Worm (Caenorhabditis elegans) whole organism, late embryonic: ENCODE measurements around the gene pitr-4.

Source experiments
- C08G9.2 ChIP-seq: sonication (generic microtip); optimal IDR thresholded peaks from 2 replicates; lab custom pipeline; 2016; ENCODE audit warnings: mild to moderate bottlenecking, missing genetic modification characterization, moderate library complexity, missing compliant biosample characterization
- F13H6.1 ChIP-seq: sonication (generic microtip); optimal IDR thresholded peaks from 2 replicates; lab custom pipeline; 2016; ENCODE audit warnings: missing genetic modification characterization, missing compliant biosample characterization
- K02D7.2 ChIP-seq: sonication (generic microtip); optimal IDR thresholded peaks from 2 replicates; lab custom pipeline; 2017; ENCODE audit warnings: mild to moderate bottlenecking, missing genetic modification characterization, missing compliant biosample characterization
- Y22D7AL.16 ChIP-seq: sonication (generic microtip); optimal IDR thresholded peaks from 2 replicates; lab custom pipeline; 2016; ENCODE audit warnings: missing genetic modification characterization, missing compliant biosample characterization
- ahr-1 ChIP-seq: sonication (generic microtip); optimal IDR thresholded peaks from 2 replicates; lab custom pipeline; 2016; ENCODE audit warnings: missing genetic modification characterization, missing compliant biosample characterization
- ama-1 ChIP-seq: fragments of 150-350 bp; optimal IDR thresholded peaks from 2 replicates; lab custom pipeline; 2014
- ceh-14 ChIP-seq: sonication (generic microtip); optimal IDR thresholded peaks from 2 replicates; lab custom pipeline; 2016; ENCODE audit warnings: missing genotype, missing genetic modification characterization, missing compliant biosample characterization
- ceh-18 ChIP-seq: sonication (generic microtip); optimal IDR thresholded peaks from 2 replicates; lab custom pipeline; 2016; ENCODE audit warnings: missing genetic modification characterization, missing compliant biosample characterization
- ceh-24 ChIP-seq: sonication (generic microtip); optimal IDR thresholded peaks from 2 replicates; lab custom pipeline; 2016; ENCODE audit warnings: mild to moderate bottlenecking, missing genetic modification characterization, missing compliant biosample characterization
- ceh-30 ChIP-seq: fragments of 150-350 bp; optimal IDR thresholded peaks from 2 replicates; lab custom pipeline; 2014; ENCODE audit warnings: missing biosample characterization, missing genetic modification characterization
- ceh-31 ChIP-seq: sonication (generic microtip); optimal IDR thresholded peaks from 2 replicates; lab custom pipeline; 2016; ENCODE audit warnings: missing genetic modification characterization, missing compliant biosample characterization
- ceh-45 ChIP-seq: fragments of 200-800 bp; sonication (Bioruptor generic); IDR thresholded peaks from 2 replicates; pipeline ENCODE4 v1.3.6; 2022; ENCODE audit warnings: missing genetic modification reagents, missing genetic modification characterization, missing compliant biosample characterization
- ceh-48 ChIP-seq: sonication (generic microtip); optimal IDR thresholded peaks from 2 replicates; lab custom pipeline; 2016; ENCODE audit warnings: missing genetic modification characterization, inconsistent platforms, missing compliant biosample characterization
- ceh-6 ChIP-seq: fragments of 200-800 bp; sonication (Bioruptor generic); optimal IDR thresholded peaks from 2 replicates; lab custom pipeline; 2018; ENCODE audit warnings: mild to moderate bottlenecking, missing genetic modification characterization, missing compliant biosample characterization
- ceh-9 ChIP-seq: sonication (generic microtip); optimal IDR thresholded peaks from 2 replicates; lab custom pipeline; 2016; ENCODE audit warnings: mild to moderate bottlenecking, missing genetic modification characterization, inconsistent platforms, missing compliant biosample characterization
- dve-1 ChIP-seq: sonication (generic microtip); optimal IDR thresholded peaks from 2 replicates; lab custom pipeline; 2017; ENCODE audit warnings: antibody characterized with exemption, mild to moderate bottlenecking, missing genetic modification characterization, missing compliant biosample characterization
- elt-2 ChIP-seq: sonication (generic microtip); optimal IDR thresholded peaks from 2 replicates; lab custom pipeline; 2016; ENCODE audit warnings: missing genetic modification reagents, missing genetic modification characterization, missing compliant biosample characterization
- elt-4 ChIP-seq: sonication (generic microtip); optimal IDR thresholded peaks from 2 replicates; lab custom pipeline; 2016; ENCODE audit warnings: missing genetic modification characterization, missing compliant biosample characterization
- ets-4 ChIP-seq: sonication (generic microtip); optimal IDR thresholded peaks from 2 replicates; lab custom pipeline; 2016; ENCODE audit warnings: missing genetic modification characterization, missing compliant biosample characterization
- eyg-1 ChIP-seq: sonication (generic microtip); optimal IDR thresholded peaks from 2 replicates; lab custom pipeline; 2016; ENCODE audit warnings: missing genotype, missing genetic modification characterization, missing compliant biosample characterization
- fax-1 ChIP-seq: sonication (generic microtip); optimal IDR thresholded peaks from 2 replicates; lab custom pipeline; 2016; ENCODE audit warnings: missing genotype, missing genetic modification characterization, missing compliant biosample characterization
- fkh-10 ChIP-seq: fragments of 150-350 bp; optimal IDR thresholded peaks from 2 replicates; lab custom pipeline; 2014; ENCODE audit warnings: missing biosample characterization, missing genetic modification reagents, missing genetic modification characterization
- gmeb-2 ChIP-seq: sonication (generic microtip); optimal IDR thresholded peaks from 2 replicates; lab custom pipeline; 2016; ENCODE audit warnings: missing genetic modification characterization, inconsistent platforms, missing compliant biosample characterization
- hlh-13 ChIP-seq: fragments of 200-800 bp; sonication (Bioruptor generic); optimal IDR thresholded peaks from 2 replicates; lab custom pipeline; 2018; ENCODE audit warnings: mild to moderate bottlenecking, missing genetic modification characterization, missing compliant biosample characterization
- hlh-15 ChIP-seq: sonication (generic microtip); optimal IDR thresholded peaks from 2 replicates; lab custom pipeline; 2016; ENCODE audit warnings: missing genetic modification characterization, missing compliant biosample characterization
- hlh-30 ChIP-seq: sonication (generic microtip); optimal IDR thresholded peaks from 2 replicates; lab custom pipeline; 2017; ENCODE audit warnings: antibody characterized with exemption, missing genetic modification characterization, missing compliant biosample characterization; ENCODE audit not compliant: insufficient read depth
- lin-11 ChIP-seq: fragments of 200-800 bp; sonication (Bioruptor generic); optimal IDR thresholded peaks from 2 replicates; lab custom pipeline; 2018; ENCODE audit warnings: mild to moderate bottlenecking, missing genetic modification characterization, missing compliant biosample characterization
- nfya-1 ChIP-seq: sonication (generic microtip); optimal IDR thresholded peaks from 2 replicates; lab custom pipeline; 2017; ENCODE audit warnings: missing genetic modification characterization, mild to moderate bottlenecking, missing compliant biosample characterization, antibody characterized with exemption, moderate library complexity
- nhr-232 ChIP-seq: sonication (generic microtip); optimal IDR thresholded peaks from 2 replicates; lab custom pipeline; 2016; ENCODE audit warnings: missing genetic modification characterization, missing compliant biosample characterization
- odd-2 ChIP-seq: sonication (generic microtip); optimal IDR thresholded peaks from 2 replicates; lab custom pipeline; 2017; ENCODE audit warnings: antibody characterized with exemption, mild to moderate bottlenecking, missing genetic modification characterization, missing compliant biosample characterization
- pag-3 ChIP-seq: sonication (generic microtip); optimal IDR thresholded peaks from 2 replicates; lab custom pipeline; 2016; ENCODE audit warnings: missing compliant biosample characterization, missing genetic modification characterization, borderline replicate concordance
- pax-1 ChIP-seq: fragments of 150-350 bp; optimal IDR thresholded peaks from 2 replicates; lab custom pipeline; 2014; ENCODE audit warnings: missing biosample characterization, missing genetic modification characterization
- pros-1 ChIP-seq: fragments of 150-350 bp; optimal IDR thresholded peaks from 2 replicates; lab custom pipeline; 2014; ENCODE audit warnings: missing biosample characterization, missing genetic modification reagents, missing genetic modification characterization
- ref-2 ChIP-seq: sonication (generic microtip); optimal IDR thresholded peaks from 2 replicates; lab custom pipeline; 2016; ENCODE audit warnings: missing genetic modification characterization, missing compliant biosample characterization
- rnt-1 ChIP-seq: sonication (generic microtip); optimal IDR thresholded peaks from 2 replicates; lab custom pipeline; 2016; ENCODE audit warnings: missing genetic modification characterization, missing compliant biosample characterization
- sdc-2 ChIP-seq: sonication (generic microtip); optimal IDR thresholded peaks from 2 replicates; lab custom pipeline; 2016; ENCODE audit warnings: missing genotype, missing genetic modification characterization, missing compliant biosample characterization
- tbx-7 ChIP-seq: sonication (generic microtip); optimal IDR thresholded peaks from 2 replicates; lab custom pipeline; 2016; ENCODE audit warnings: missing genotype, missing genetic modification characterization, missing compliant biosample characterization
- ttx-3 ChIP-seq: sonication (generic microtip); optimal IDR thresholded peaks from 2 replicates; lab custom pipeline; 2016; ENCODE audit warnings: missing genetic modification reagents, missing genetic modification characterization, missing compliant biosample characterization
- unc-86 ChIP-seq: sonication (generic microtip); optimal IDR thresholded peaks from 2 replicates; lab custom pipeline; 2016; ENCODE audit warnings: missing genetic modification characterization, missing compliant biosample characterization
- zip-5 ChIP-seq: sonication (generic microtip); optimal IDR thresholded peaks from 2 replicates; lab custom pipeline; 2016; ENCODE audit warnings: missing genetic modification characterization, missing compliant biosample characterization

pitr-4 gene

DNA sequence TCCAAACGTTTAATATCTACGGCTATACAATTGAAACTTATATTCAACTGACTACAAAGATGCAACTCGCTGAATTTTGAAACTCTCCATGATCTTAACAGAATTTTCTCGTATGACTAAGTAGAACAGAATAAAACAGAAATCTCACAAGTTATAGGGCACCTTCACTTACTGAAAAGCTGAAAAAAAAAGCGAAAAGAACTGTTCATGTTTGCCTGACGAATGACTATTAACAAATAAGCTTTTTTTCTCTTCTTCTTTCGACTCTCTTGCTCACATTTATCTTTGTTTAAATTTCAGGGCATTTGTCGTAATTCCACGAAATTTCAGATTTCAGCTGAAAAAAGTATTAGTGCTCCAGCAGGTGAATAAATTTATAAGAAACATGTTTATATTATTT is 41.3 kb upstream of the pitr-4 start, which contains the start of gene xbx-6:
xbx-6 (plus strand) TSS at position 301 of the 400 bp plus-strand sequence.
- TF ChIP-seq ref-2 (tag; lab: Kevin White, UChicago) = no peak

DNA sequence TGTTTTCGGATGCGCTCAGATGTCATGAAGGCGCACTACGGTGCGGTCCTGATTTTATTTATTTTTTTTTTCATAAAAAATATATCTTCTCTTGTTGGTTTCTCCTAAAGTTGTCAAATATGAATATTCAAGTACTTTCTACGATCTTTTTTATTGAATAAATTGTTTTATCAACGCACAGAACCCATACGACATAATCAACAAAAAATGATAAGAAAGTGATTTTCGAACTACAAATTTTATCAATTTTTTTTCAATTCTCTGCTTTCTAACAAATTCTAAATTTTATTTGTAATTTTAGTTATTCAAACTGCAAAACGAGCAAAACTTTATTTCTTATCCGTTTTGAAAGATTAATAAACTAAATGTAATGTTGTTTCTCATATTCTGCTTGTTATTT is 40.4 kb upstream of the pitr-4 start:
- TF ChIP-seq elt-2 (tag; lab: Kevin White, UChicago) (peak; percentile 35), hlh-15 (tag; lab: Kevin White, UChicago) (no peak)

DNA sequence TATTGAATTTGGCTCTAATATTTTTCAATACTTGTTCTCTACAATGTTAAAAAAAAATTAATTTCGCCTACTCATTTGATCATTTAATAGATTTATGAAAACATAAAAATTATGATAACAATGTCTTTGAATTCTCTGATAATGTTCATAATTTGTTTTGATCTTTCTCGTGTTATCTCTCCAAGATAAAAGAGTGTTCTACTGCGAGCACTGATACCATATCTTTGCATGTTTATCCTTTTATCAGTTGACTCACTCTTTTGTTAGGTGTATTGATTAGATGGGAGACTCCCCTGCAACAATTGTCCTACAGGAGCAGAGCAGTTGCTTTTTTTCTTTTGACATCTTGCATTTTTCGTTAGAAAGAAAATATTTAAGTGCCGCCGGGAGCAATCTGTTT is 37.8 kb upstream of the pitr-4 start:
- TF ChIP-seq elt-2 (tag; lab: Kevin White, UChicago) = peak; percentile 99
- TF ChIP-seq hlh-30 (tag; lab: Kevin White, UChicago) = no peak
- no peak for TF ChIP-seq pax-1
- TF ChIP-seq Y22D7AL.16 = no peak
- TF ChIP-seq ceh-45 = no peak
- no peak for TF ChIP-seq odd-2 (tag; lab: Kevin White, UChicago)
- TF ChIP-seq pag-3 (tag; lab: Kevin White, UChicago) = no peak
- TF ChIP-seq ttx-3 (tag; lab: Kevin White, UChicago) = no peak
- TF ChIP-seq, all 69 proteins: peak for 1

DNA sequence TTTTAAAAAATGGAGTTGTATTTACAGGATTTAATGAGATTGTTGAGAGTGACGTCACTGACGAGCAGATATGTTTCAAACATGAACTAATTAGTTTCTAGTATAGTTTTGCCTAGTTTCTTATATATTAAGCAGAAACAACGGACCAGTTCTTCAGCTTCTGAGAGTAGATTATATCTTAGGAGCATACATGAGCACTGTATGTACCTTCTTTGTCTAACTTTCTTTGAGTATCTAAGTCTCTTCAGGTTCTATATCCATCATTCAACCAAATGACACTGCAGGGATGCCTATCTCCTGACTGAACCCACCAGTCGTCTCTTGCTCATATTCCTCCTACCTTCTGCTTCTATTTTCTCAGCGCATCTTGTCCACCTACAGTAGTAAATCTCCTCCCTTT is 35.3 kb upstream of the pitr-4 start, which contains the start of gene her-1:
her-1 (plus strand) TSS at position 301 of the 400 bp plus-strand sequence.
- TF ChIP-seq gmeb-2 (tag; lab: Kevin White, UChicago) (no peak), pros-1 (tag; lab: Kevin White, UChicago) (no peak), dve-1 (tag; lab: Kevin White, UChicago) (no peak), fkh-10 (GFP tag; lab: Kevin White, UChicago) (no peak), C08G9.2 (tag; lab: Kevin White, UChicago) (no peak), ets-4 (tag; lab: Kevin White, UChicago) (no peak), ahr-1 (tag; lab: Kevin White, UChicago) (no peak), pax-1 (no peak), ceh-48 (no peak), rnt-1 (tag; lab: Kevin White, UChicago) (no peak), lin-11 (no peak), ceh-9 (tag; lab: Kevin White, UChicago) (no peak), ceh-14 (tag; lab: Kevin White, UChicago) (no peak), unc-86 (tag; lab: Kevin White, UChicago) (no peak), sdc-2 (no peak), elt-4 (no peak), ceh-30 (tag; lab: Kevin White, UChicago) (no peak), nhr-232 (tag; lab: Kevin White, UChicago) (no peak)

DNA sequence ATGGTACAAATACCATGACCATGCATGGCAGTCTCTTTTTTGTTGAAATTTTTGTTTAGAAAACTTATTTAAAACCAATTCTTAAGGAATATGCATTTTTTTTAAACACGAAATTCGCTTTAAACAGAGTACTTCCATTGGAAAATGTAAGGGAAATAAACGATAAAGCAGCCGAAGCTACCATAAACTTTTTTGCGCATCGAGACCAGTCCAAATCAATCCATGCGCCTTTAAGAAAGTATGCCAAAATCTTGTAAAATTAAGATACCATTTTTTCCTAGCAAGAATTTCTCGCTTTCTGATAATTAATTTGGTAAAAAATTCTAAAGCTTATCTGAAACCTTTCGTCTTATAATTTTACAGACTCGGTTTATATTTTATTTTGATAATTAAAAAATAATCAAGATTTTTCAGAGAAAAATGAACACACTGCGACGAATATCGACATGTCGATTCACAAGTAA is 31.3 kb upstream of the pitr-4 start, which contains the start of gene ZK287.7:
ZK287.7 (plus strand) TSS at position 414 of the 464 bp plus-strand sequence.
- no peak for TF ChIP-seq ceh-31
- TF ChIP-seq tbx-7 (tag; lab: Kevin White, UChicago) = no peak
- TF ChIP-seq ttx-3 (tag; lab: Kevin White, UChicago) = no peak
- TF ChIP-seq ref-2 (tag; lab: Kevin White, UChicago) = no peak
- TF ChIP-seq fax-1 (tag; lab: Kevin White, UChicago) = no peak
- no peak for TF ChIP-seq ceh-18 (tag; lab: Kevin White, UChicago)
- TF ChIP-seq ceh-6 = no peak
- TF ChIP-seq fkh-10 (GFP tag; lab: Kevin White, UChicago) = no peak
- TF ChIP-seq hlh-13 = no peak
- no peak for TF ChIP-seq K02D7.2 (tag; lab: Kevin White, UChicago)
- no peak for TF ChIP-seq F13H6.1 (tag; lab: Kevin White, UChicago)
- TF ChIP-seq zip-5 = no peak
- no peak for TF ChIP-seq ama-1 (lab: Kevin White, UChicago)
- TF ChIP-seq nfya-1 = no peak
- TF ChIP-seq eyg-1 (tag; lab: Kevin White, UChicago) = no peak
- TF ChIP-seq ets-4 (tag; lab: Kevin White, UChicago) = no peak
- TF ChIP-seq ceh-24 = no peak
- TF ChIP-seq ceh-9 (tag; lab: Kevin White, UChicago) = no peak
- TF ChIP-seq, all 69 proteins: peak for 0
